Worm (Caenorhabditis elegans): ENCODE measurements around the gene unc-112.
A peak's percentile ranks its signal among the peaks of the same experiment; 100 is the strongest.

- TF ChIP-seq lin-15B (tag; optimal IDR thresholded peaks at IDR 0.05) (no peak), dve-1 (tag; optimal IDR thresholded peaks at IDR 0.05; ENCODE audit: insufficient read depth) (no peak), ces-1 (GFP tag; optimal IDR thresholded peaks at IDR 0.05) (no peak), Y48G9A.11 (GFP tag; IDR thresholded peaks at IDR 0.05) (0 out of 2 replicates have a peak, but pooled peaks have one; percentile 29), egl-27 (tag; optimal IDR thresholded peaks at IDR 0.05) (no peak), pqm-1 (tag; optimal IDR thresholded peaks at IDR 0.05) (no peak), saeg-2 (GFP tag; IDR thresholded peaks at IDR 0.05) (no peak)
Observed at ce11 chrV:14683291-14683690, 13.2 kb downstream of the unc-112 start.

Measured in whole organism, L4 larva.